Fruit fly (Drosophila melanogaster) whole organism, prepupa: Measurements from ENCODE around the gene CG6873.

Experiments used
- CG10631 ChIP-seq: fragments of 200-800 bp; sonication (Bioruptor generic); optimal IDR thresholded peaks from 2 replicates; lab custom pipeline; 2016; ENCODE audit warnings: missing biosample characterization, missing genetic modification characterization
- CG15336 ChIP-seq: fragments of 200-800 bp; sonication (Bioruptor generic); IDR thresholded peaks from 2 replicates; pipeline ENCODE4 v1.3.6; 2022; ENCODE audit warnings: missing biosample characterization, missing genetic modification characterization
- CG3032 ChIP-seq: fragments of 200-800 bp; optimal IDR thresholded peaks from 2 replicates; lab custom pipeline; 2019; ENCODE audit warnings: missing biosample characterization, mild to moderate bottlenecking, missing genetic modification characterization, moderate library complexity
- CG6854 ChIP-seq: fragments of 200-800 bp; sonication (Bioruptor generic); optimal IDR thresholded peaks from 2 replicates; lab custom pipeline; 2017; ENCODE audit warnings: missing biosample characterization, mild to moderate bottlenecking, missing genetic modification characterization
- CG8119 ChIP-seq: fragments of 200-800 bp; sonication (Bioruptor generic); IDR thresholded peaks from 3 replicates; pipeline ENCODE4 v1.3.6; 2022; ENCODE audit warnings: missing biosample characterization, missing genetic modification characterization
- Eip78C ChIP-seq: fragments of 200-800 bp; sonication (Bioruptor generic); peaks from one replicate; lab custom pipeline; 2016; ENCODE audit warnings: missing biosample characterization, missing genetic modification characterization
- Smox ChIP-seq: fragments of 200-800 bp; sonication (Bioruptor generic); optimal IDR thresholded peaks from 3 replicates; lab custom pipeline; 2016; ENCODE audit warnings: missing biosample characterization, missing genetic modification characterization
- Sox14 ChIP-seq: fragments of 200-800 bp; sonication (Bioruptor generic); optimal IDR thresholded peaks from 3 replicates; lab custom pipeline; 2016; ENCODE audit warnings: missing biosample characterization, missing genetic modification characterization
- acj6 ChIP-seq: fragments of 200-800 bp; sonication (Bioruptor generic); optimal IDR thresholded peaks from 3 replicates; lab custom pipeline; 2016; ENCODE audit warnings: missing biosample characterization, missing genetic modification characterization
- salr ChIP-seq, 2 experiments: fragments of 200-800 bp; sonication (Bioruptor generic); optimal IDR thresholded peaks; 3 replicates each; lab custom pipeline; 2016 to 2018; ENCODE audit warnings: missing biosample characterization in 2 of 2, missing genetic modification characterization in 2 of 2, mild to moderate bottlenecking in 1 of 2
- spab ChIP-seq: fragments of 200-800 bp; sonication (Bioruptor generic); optimal IDR thresholded peaks from 2 replicates; lab custom pipeline; 2017; ENCODE audit warnings: missing biosample characterization, mild to moderate bottlenecking, missing genetic modification characterization, missing genetic modification reagents

dm6 chrX:18695603-18696002 is 44.1 kb downstream of the CG6873 start:
- TF ChIP-seq acj6 (GFP tag; lab: Kevin White, UChicago), result no peak
- no peak for TF ChIP-seq CG6854 (GFP tag; lab: Kevin White, UChicago)
- no peak for TF ChIP-seq Smox
- TF ChIP-seq CG15336 (GFP tag; lab: Robert Waterston, UW), result no peak
- no peak for TF ChIP-seq CG8119 (GFP tag; lab: Robert Waterston, UW)
- no peak for TF ChIP-seq Eip78C (GFP tag; lab: Kevin White, UChicago)
- no peak for TF ChIP-seq CG3032 (tag; lab: Kevin White, UChicago)
- TF ChIP-seq Sox14 (GFP tag; lab: Kevin White, UChicago), result no peak
- TF ChIP-seq salr (GFP tag; optimal IDR thresholded peaks at IDR 0.05; lab: Kevin White, UChicago), result no peak
- no peak for TF ChIP-seq spab (GFP tag; lab: Kevin White, UChicago)
- TF ChIP-seq CG10631 (GFP tag; lab: Kevin White, UChicago), result no peak
